Worm (Caenorhabditis elegans) whole organism, young adult: Measurements from ENCODE around the gene sym-4.
"Not testable (repeated sequence)": the region's sequence is repeated elsewhere in the genome, so short reads cannot be mapped to it uniquely, and the experiment has no call there.

Experiments used
- B0019.2 ChIP-seq: fragments of 200-800 bp; sonication (Bioruptor generic); conservative IDR thresholded peaks from 2 replicates; pipeline ENCODE4 v1.3.6; 2022; ENCODE audit warnings: missing genetic modification reagents, missing genetic modification characterization, missing compliant biosample characterization
- B0261.1 ChIP-seq: sonication (generic microtip); optimal IDR thresholded peaks from 2 replicates; lab custom pipeline; 2016; ENCODE audit warnings: mild to moderate bottlenecking, missing genetic modification characterization, moderate library complexity, missing compliant biosample characterization
- C17E4.6 ChIP-seq: fragments of 200-800 bp; sonication (Bioruptor generic); IDR thresholded peaks from 2 replicates; pipeline ENCODE4 v1.3.6; 2022; ENCODE audit warnings: missing genetic modification reagents, missing genetic modification characterization, missing compliant biosample characterization
- D2030.7 ChIP-seq: fragments of 200-800 bp; sonication (Bioruptor generic); IDR thresholded peaks from 2 replicates; pipeline ENCODE4 v1.3.6; 2022; ENCODE audit warnings: missing genetic modification reagents, missing genetic modification characterization, missing compliant biosample characterization
- F23B12.7 ChIP-seq: sonication (generic microtip); optimal IDR thresholded peaks from 2 replicates; lab custom pipeline; 2017; ENCODE audit warnings: missing genetic modification characterization, mild to moderate bottlenecking, missing compliant biosample characterization, antibody characterized with exemption, moderate library complexity; ENCODE audit not compliant: insufficient read depth
- K11D2.4 ChIP-seq: fragments of 200-800 bp; sonication (Bioruptor generic); IDR thresholded peaks from 2 replicates; pipeline ENCODE4 v1.3.6; 2022; ENCODE audit warnings: missing genetic modification reagents, missing genetic modification characterization, missing compliant biosample characterization
- Y56A3A.18 ChIP-seq: fragments of 200-800 bp; sonication (Bioruptor generic); IDR thresholded peaks from 2 replicates; pipeline ENCODE4 v1.3.6; 2022; ENCODE audit warnings: missing genetic modification reagents, missing genetic modification characterization, missing compliant biosample characterization
- atf-7 ChIP-seq: sonication (generic microtip); optimal IDR thresholded peaks from 2 replicates; lab custom pipeline; 2017; ENCODE audit warnings: mild to moderate bottlenecking, missing genetic modification characterization, missing compliant biosample characterization
- athp-1 ChIP-seq: sonication (generic microtip); optimal IDR thresholded peaks from 2 replicates; lab custom pipeline; 2017; ENCODE audit warnings: mild to moderate bottlenecking, missing genetic modification characterization, missing compliant biosample characterization
- bed-2 ChIP-seq: fragments of 200-800 bp; sonication (Bioruptor generic); IDR thresholded peaks from 2 replicates; pipeline ENCODE4 v1.3.6; 2022; ENCODE audit warnings: missing genetic modification reagents, missing genetic modification characterization, missing compliant biosample characterization
- ccch-3 ChIP-seq: fragments of 200-800 bp; sonication (Bioruptor generic); optimal IDR thresholded peaks from 2 replicates; lab custom pipeline; 2018; ENCODE audit warnings: mild to moderate bottlenecking, missing genetic modification characterization, missing compliant biosample characterization
- cebp-1 ChIP-seq, 2 experiments: fragments of 200-800 bp in 1 of 2; sonication (Bioruptor generic) in 1 of 2; sonication (generic microtip) in 1 of 2; IDR thresholded peaks in 1 of 2; optimal IDR thresholded peaks in 1 of 2; 2 replicates each; pipeline versions ENCODE4 v1.3.6 to Lab custom; 2017 to 2022; ENCODE audit warnings: missing compliant biosample characterization in 2 of 2, missing genetic modification characterization in 2 of 2, mild to moderate bottlenecking in 1 of 2, missing genetic modification reagents in 1 of 2, moderate library complexity in 1 of 2
- chd-7 ChIP-seq: sonication (generic microtip); optimal IDR thresholded peaks from 2 replicates; lab custom pipeline; 2016; ENCODE audit warnings: mild to moderate bottlenecking, missing genetic modification characterization, moderate library complexity, missing compliant biosample characterization
- die-1 ChIP-seq: sonication (generic microtip); optimal IDR thresholded peaks from 2 replicates; lab custom pipeline; 2016; ENCODE audit warnings: missing genotype, mild to moderate bottlenecking, missing genetic modification characterization, missing compliant biosample characterization
- ekl-4 ChIP-seq: fragments of 200-800 bp; sonication (Bioruptor generic); IDR thresholded peaks from 2 replicates; pipeline ENCODE4 v1.3.6; 2022; ENCODE audit warnings: missing genetic modification reagents, missing genetic modification characterization, missing compliant biosample characterization
- ets-4 ChIP-seq: fragments of 200-800 bp; sonication (Bioruptor generic); optimal IDR thresholded peaks from 2 replicates; lab custom pipeline; 2018; ENCODE audit warnings: mild to moderate bottlenecking, missing genetic modification characterization, missing compliant biosample characterization
- him-1 ChIP-seq: sonication (generic microtip); optimal IDR thresholded peaks from 2 replicates; lab custom pipeline; 2016; ENCODE audit warnings: missing genotype, missing genetic modification reagents, missing genetic modification characterization, missing compliant biosample characterization
- hlh-12 ChIP-seq: sonication (generic microtip); optimal IDR thresholded peaks from 2 replicates; lab custom pipeline; 2016; ENCODE audit warnings: missing genetic modification characterization, missing compliant biosample characterization
- hmg-1.2 ChIP-seq: fragments of 200-800 bp; sonication (Bioruptor generic); IDR thresholded peaks from 2 replicates; pipeline ENCODE4 v1.3.6; 2022; ENCODE audit warnings: missing genetic modification reagents, missing genetic modification characterization, missing compliant biosample characterization
- lin-26 ChIP-seq: fragments of 200-800 bp; sonication (Bioruptor generic); IDR thresholded peaks from 2 replicates; pipeline ENCODE4 v1.3.6; 2022; ENCODE audit warnings: missing genetic modification reagents, missing genetic modification characterization, missing compliant biosample characterization
- lir-1 ChIP-seq: fragments of 200-800 bp; sonication (Bioruptor generic); conservative IDR thresholded peaks from 2 replicates; pipeline ENCODE4 v1.3.6; 2022; ENCODE audit warnings: missing genetic modification reagents, missing genetic modification characterization, missing compliant biosample characterization
- nhr-120 ChIP-seq: fragments of 200-800 bp; sonication (Bioruptor generic); IDR thresholded peaks from 2 replicates; pipeline ENCODE4 v1.3.6; 2022; ENCODE audit warnings: missing genetic modification characterization, missing compliant biosample characterization
- nhr-27 ChIP-seq: fragments of 200-800 bp; sonication (Bioruptor generic); optimal IDR thresholded peaks from 2 replicates; lab custom pipeline; 2018; ENCODE audit warnings: mild to moderate bottlenecking, missing genetic modification characterization, moderate library complexity, missing compliant biosample characterization
- nhr-80 ChIP-seq: sonication (generic microtip); optimal IDR thresholded peaks from 2 replicates; lab custom pipeline; 2016; ENCODE audit warnings: missing genetic modification characterization, missing compliant biosample characterization
- pbrm-1 ChIP-seq: fragments of 200-800 bp; sonication (Bioruptor generic); IDR thresholded peaks from 2 replicates; pipeline ENCODE4 v1.3.6; 2022; ENCODE audit warnings: missing genetic modification reagents, missing genetic modification characterization, missing compliant biosample characterization
- repo-1 ChIP-seq: sonication (generic microtip); optimal IDR thresholded peaks from 2 replicates; lab custom pipeline; 2017; ENCODE audit warnings: mild to moderate bottlenecking, missing genetic modification characterization, missing compliant biosample characterization
- rpc-1 ChIP-seq, 2 experiments: fragments of 150-350 bp in 1 of 2; sonication (generic microtip) in 1 of 2; optimal IDR thresholded peaks; 2 replicates each; lab custom pipeline; 2014 to 2018; ENCODE audit warnings: missing biosample characterization in 1 of 2, missing genetic modification characterization in 1 of 2, missing genetic modification reagents in 1 of 2, missing genotype in 1 of 2
- snpc-1.1 ChIP-seq: sonication (generic microtip); optimal IDR thresholded peaks from 2 replicates; lab custom pipeline; 2017; ENCODE audit warnings: missing genetic modification characterization, mild to moderate bottlenecking, missing compliant biosample characterization, antibody characterized with exemption, moderate library complexity, missing genotype, missing genetic modification reagents; ENCODE audit not compliant: insufficient read depth
- snpc-4 ChIP-seq, 5 experiments: fragments of 150-350 bp in 1 of 5; sonication (generic microtip) in 4 of 5; optimal IDR thresholded peaks; 2 replicates each; lab custom pipeline; 2014 to 2018; ENCODE audit warnings: missing genetic modification characterization in 5 of 5, missing biosample characterization in 3 of 5, antibody characterized with exemption in 2 of 5, mild to moderate bottlenecking in 2 of 5, missing compliant biosample characterization in 2 of 5, missing genotype in 2 of 5, moderate library complexity in 2 of 5, missing genetic modification reagents in 1 of 5
- somi-1 ChIP-seq: fragments of 200-800 bp; sonication (Bioruptor generic); optimal IDR thresholded peaks from 2 replicates; lab custom pipeline; 2018; ENCODE audit warnings: mild to moderate bottlenecking, missing genetic modification characterization, missing compliant biosample characterization
- tbp1 ChIP-seq: fragments of 200-800 bp; sonication (Bioruptor generic); optimal IDR thresholded peaks from 2 replicates; lab custom pipeline; 2018; ENCODE audit warnings: mild to moderate bottlenecking, missing genetic modification characterization, missing compliant biosample characterization
- unc-130 ChIP-seq: sonication (generic microtip); optimal IDR thresholded peaks from 2 replicates; lab custom pipeline; 2016; ENCODE audit warnings: missing genetic modification reagents, missing genetic modification characterization, missing compliant biosample characterization
- unc-62 ChIP-seq: fragments of 150-350 bp; optimal IDR thresholded peaks from 2 replicates; lab custom pipeline; 2014; ENCODE audit warnings: missing biosample characterization, missing genetic modification reagents, missing genetic modification characterization

sym-4 gene

DNA sequence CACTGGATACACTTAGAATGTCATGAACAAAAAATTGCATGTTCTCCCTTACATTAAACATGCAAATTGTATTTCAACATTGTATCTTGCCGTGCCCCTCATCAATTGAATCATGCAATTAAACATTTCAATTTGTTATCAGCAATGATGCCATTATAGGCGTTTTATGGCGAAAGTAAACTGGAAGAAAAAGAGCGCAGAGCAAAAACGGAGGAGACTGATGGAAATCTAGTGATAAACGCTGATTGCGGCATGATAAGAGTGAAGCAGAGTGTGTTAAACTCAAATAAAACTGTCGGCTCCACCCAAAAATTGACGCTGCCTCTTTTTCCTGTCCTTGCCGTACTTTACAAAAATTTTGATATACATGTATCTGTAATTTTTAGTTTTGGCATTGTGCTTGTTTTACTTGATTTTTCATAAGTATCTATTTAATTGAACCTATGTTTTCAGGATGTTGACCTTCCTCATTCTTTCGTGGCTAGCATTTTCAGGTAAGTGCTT is 45.2 kb upstream of the sym-4 start, which contains the start of gene K06G5.1 (continued):
- peak; percentile 98 for TF ChIP-seq nhr-80 (tag; lab: Kevin White, UChicago)
- no peak for TF ChIP-seq C17E4.6
- TF ChIP-seq atf-7 (tag; lab: Kevin White, UChicago): peak; percentile 40

DNA sequence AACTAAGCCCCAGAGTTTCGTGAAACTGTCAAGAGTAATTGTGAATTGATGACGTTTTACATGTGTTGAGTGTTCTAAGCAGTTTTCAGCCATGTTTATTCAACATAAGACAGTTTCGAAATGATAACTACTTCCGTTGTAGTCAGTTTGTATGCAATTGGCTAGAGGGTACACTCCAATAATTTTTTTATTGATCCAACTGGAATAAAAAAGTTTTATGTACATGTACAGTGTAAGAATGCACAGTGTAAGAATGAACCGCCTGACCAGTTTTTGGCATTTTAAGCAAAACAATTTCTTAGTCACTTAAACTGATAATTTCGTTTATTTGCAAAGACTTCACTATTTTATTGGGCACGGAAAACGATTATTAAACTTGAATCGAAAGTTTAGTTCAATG is 43.9 kb upstream of the sym-4 start:
- TF ChIP-seq unc-62: no peak
- TF ChIP-seq somi-1 (GFP tag; lab: Kevin White, UChicago): no peak
- TF ChIP-seq bed-2 (GFP tag; lab: Robert Waterston, UW): no peak
- TF ChIP-seq snpc-1.1 (tag; lab: Kevin White, UChicago): no peak
- no peak for TF ChIP-seq nhr-27 (tag; lab: Kevin White, UChicago)
- TF ChIP-seq nhr-80 (tag; lab: Kevin White, UChicago): peak; percentile 1

DNA sequence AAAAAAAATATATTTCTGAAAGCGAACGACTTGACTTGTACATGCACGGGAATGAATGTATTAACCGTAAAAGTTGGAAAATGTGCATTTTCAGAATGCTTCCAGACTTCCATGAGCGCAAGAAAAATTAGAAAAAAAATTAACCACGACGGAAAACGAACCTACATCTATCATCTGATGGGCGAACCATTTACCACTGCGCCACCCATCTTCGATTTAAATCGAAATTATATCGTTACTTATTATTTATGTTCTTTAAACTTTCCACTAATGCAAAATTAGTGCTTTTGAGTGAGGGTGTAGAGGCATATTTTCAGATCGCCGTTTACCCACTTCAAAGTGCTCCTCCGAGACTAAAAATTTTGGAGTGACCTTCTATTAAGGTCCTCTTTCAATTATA is 41.8 kb upstream of the sym-4 start:
- TF ChIP-seq rpc-1 (optimal IDR thresholded peaks at IDR 0.05; lab: Kevin White, UChicago) (peak; percentile 49), rpc-1 (tag; optimal IDR thresholded peaks at IDR 0.05; lab: Kevin White, UChicago) (peak; percentile 69), snpc-4 (tag; optimal IDR thresholded peaks at IDR 0.05; lab: Kevin White, UChicago) (peak in 1 of 4 experiments; percentile 33), D2030.7 (GFP tag; lab: Robert Waterston, UW) (peak; percentile 50; the same call in 1 of the 2 replicates), B0261.1 (tag; lab: Kevin White, UChicago) (peak; percentile 60), hmg-1.2 (peak; percentile 29; the same call in 1 of the 2 replicates), die-1 (tag; lab: Kevin White, UChicago) (peak; percentile 52), lin-26 (GFP tag; lab: Robert Waterston, UW) (peak; percentile 72), him-1 (peak; percentile 12), tbp1 (GFP tag; lab: Kevin White, UChicago) (peak; percentile 85)
- not testable (repeated sequence) for TF ChIP-seq snpc-4 (GFP tag; optimal IDR thresholded peaks at IDR 0.05; lab: Kevin White, UChicago)

DNA sequence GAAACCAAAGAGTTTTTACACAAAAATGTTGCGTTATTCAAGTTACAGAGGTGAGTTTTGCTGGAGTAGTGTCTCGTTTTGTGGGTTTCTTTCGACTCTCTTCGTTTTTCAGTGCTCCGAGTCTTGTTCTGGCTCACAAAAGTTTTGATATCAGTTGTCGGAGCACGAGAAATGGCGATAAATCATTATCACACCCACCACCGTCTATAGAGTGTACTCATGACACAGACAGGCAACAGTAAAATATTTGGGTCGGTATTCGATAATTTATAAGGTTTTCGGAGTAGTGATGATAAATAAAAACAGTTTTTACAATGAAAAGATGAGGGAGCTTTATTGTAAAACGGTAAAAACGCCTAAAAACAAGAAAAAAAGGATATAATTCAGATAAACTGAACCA is 38.5 kb upstream of the sym-4 start, which contains the start of gene ceh-37:
TSS of gene ceh-37 (minus strand) at position 59 of the 400 bp plus-strand sequence.
- TF ChIP-seq ets-4 (GFP tag; lab: Kevin White, UChicago): peak; percentile 24
- no peak for TF ChIP-seq athp-1 (tag; lab: Kevin White, UChicago)
- TF ChIP-seq K11D2.4: no peak
- peak; percentile 73 for TF ChIP-seq nhr-80 (tag; lab: Kevin White, UChicago)
- no peak for TF ChIP-seq hmg-1.2
- TF ChIP-seq nhr-120 (GFP tag; lab: Robert Waterston, UW): no peak
- TF ChIP-seq lin-26 (GFP tag; lab: Robert Waterston, UW): no peak
- TF ChIP-seq Y56A3A.18 (GFP tag; lab: Robert Waterston, UW): no peak
- TF ChIP-seq F23B12.7 (tag; lab: Kevin White, UChicago): no peak
- no peak for TF ChIP-seq ccch-3 (GFP tag; lab: Kevin White, UChicago)
- no peak for TF ChIP-seq chd-7 (tag; lab: Kevin White, UChicago)
- TF ChIP-seq ekl-4 (GFP tag; lab: Robert Waterston, UW): no peak
- TF ChIP-seq cebp-1 (GFP tag; IDR thresholded peaks at IDR 0.05; lab: Robert Waterston, UW): no peak
- no peak for TF ChIP-seq cebp-1 (tag; optimal IDR thresholded peaks at IDR 0.05; lab: Kevin White, UChicago)
- TF ChIP-seq unc-130 (GFP tag; lab: Kevin White, UChicago): no peak
- TF ChIP-seq pbrm-1 (GFP tag; lab: Robert Waterston, UW): no peak

DNA sequence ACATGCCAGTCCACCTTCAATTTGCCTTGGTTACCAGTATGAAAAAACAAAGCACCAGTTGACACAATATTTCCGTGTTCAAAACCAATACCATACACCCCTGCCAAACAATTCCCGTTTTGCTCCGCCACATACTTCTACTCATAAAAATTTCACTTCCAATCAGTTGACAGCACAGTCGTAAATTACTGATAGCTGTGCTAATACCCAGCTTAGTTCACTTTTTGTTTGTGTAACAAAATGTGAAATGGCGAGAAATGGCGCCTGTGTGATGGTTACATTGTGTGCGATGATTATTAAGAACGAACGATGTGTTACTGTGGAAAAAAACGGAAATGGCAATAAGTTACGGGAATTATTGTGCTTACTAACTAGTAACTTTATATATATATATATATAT is 36.9 kb upstream of the sym-4 start:
- TF ChIP-seq repo-1 (tag; lab: Kevin White, UChicago) (no peak), lir-1 (GFP tag; lab: Robert Waterston, UW) (no peak), nhr-80 (tag; lab: Kevin White, UChicago) (peak; percentile 66), B0019.2 (GFP tag; lab: Robert Waterston, UW) (no peak), hlh-12 (tag; lab: Kevin White, UChicago) (no peak)
